Worm (Caenorhabditis elegans): ENCODE results near the gene rpl-21.
A peak's percentile ranks its signal among the peaks of the same experiment; 100 is the strongest.

rpl-21 gene

ce11 chrIII:8175263-8175662 is 45.2 kb upstream of the rpl-21 start:
- TF ChIP-seq egrh-3 (GFP tag; IDR thresholded peaks at IDR 0.05) (no peak), tlf-1 (GFP tag; optimal IDR thresholded peaks at IDR 0.05) (no peak), snpc-1.3 (tag; optimal IDR thresholded peaks at IDR 0.05; ENCODE audit: insufficient read depth) (no peak), egl-44 (GFP tag; IDR thresholded peaks at IDR 0.05) (no peak), F57C9.4 (tag; optimal IDR thresholded peaks at IDR 0.05) (no peak), him-1 (tag; optimal IDR thresholded peaks at IDR 0.05) (no peak)

ce11 chrIII:8172609-8173133 is 42.6 kb upstream of the rpl-21 start:
- TF ChIP-seq nhr-179 (tag; optimal IDR thresholded peaks at IDR 0.05) (no peak), snpc-4 (GFP tag; optimal IDR thresholded peaks at IDR 0.05) (peak; percentile 10), snpc-4 (tag; optimal IDR thresholded peaks at IDR 0.05) (no peak), madf-3 (GFP tag; IDR thresholded peaks at IDR 0.05) (0 out of 2 replicates have a peak, but pooled peaks have one; percentile 22), attf-6 (GFP tag; IDR thresholded peaks at IDR 0.05) (no peak), hsf-1 (GFP tag; IDR thresholded peaks at IDR 0.05) (peak; percentile 14; the same call in 1 of the 2 replicates), ama-1 (optimal IDR thresholded peaks at IDR 0.05) (no peak), ama-1 (GFP tag; optimal IDR thresholded peaks at IDR 0.05) (peak in 1 of 2 experiments; percentile 56), K12H6.12 (tag; optimal IDR thresholded peaks at IDR 0.05) (no peak), Y79H2A.3 (GFP tag; conservative IDR thresholded peaks at IDR 0.05) (0 out of 2 replicates have a peak, but pooled peaks have one; percentile 31), hrde-1 (tag; optimal IDR thresholded peaks at IDR 0.05; ENCODE audit: borderline replicate concordance) (peak; percentile 17), F49E8.2 (tag; optimal IDR thresholded peaks at IDR 0.05; ENCODE audit: insufficient read depth) (peak; percentile 9), mxl-1 (tag; optimal IDR thresholded peaks at IDR 0.05) (no peak), madf-6 (GFP tag; IDR thresholded peaks at IDR 0.05) (peak; percentile 23; the same call in 1 of the 2 replicates), lin-26 (GFP tag; IDR thresholded peaks at IDR 0.05) (peak; percentile 41; the same call in 1 of the 2 replicates)

- TF ChIP-seq Y53G8AR.9 (GFP tag; conservative IDR thresholded peaks at IDR 0.05) (no peak), ztf-6 (GFP tag; IDR thresholded peaks at IDR 0.05) (no peak), ceh-27 (GFP tag; optimal IDR thresholded peaks at IDR 0.05) (no peak), rpc-1 (optimal IDR thresholded peaks at IDR 0.05) (no peak), rpc-1 (tag; optimal IDR thresholded peaks at IDR 0.05) (no peak), Y56A3A.18 (GFP tag; IDR thresholded peaks at IDR 0.05) (no peak), F57A8.1 (GFP tag; optimal IDR thresholded peaks at IDR 0.05) (no peak), ceh-40 (GFP tag; IDR thresholded peaks at IDR 0.05) (no peak), let-526 (GFP tag; IDR thresholded peaks at IDR 0.05) (no peak), K11D2.4 (GFP tag; IDR thresholded peaks at IDR 0.05) (no peak), lag-1 (GFP tag; IDR thresholded peaks at IDR 0.05) (no peak), snpc-1.3 (tag; optimal IDR thresholded peaks at IDR 0.05; ENCODE audit: insufficient read depth) (no peak), ceh-58 (GFP tag; IDR thresholded peaks at IDR 0.05) (no peak), ceh-91 (GFP tag; IDR thresholded peaks at IDR 0.05) (no peak)
These were observed 34.7 kb upstream of the rpl-21 start for ce11 chrIII:8164771-8165170.

ce11 chrIII:8163788-8164423 is 33.9 kb upstream of the rpl-21 start, which contains the start of gene prp-8:
Gene prp-8 (plus strand): TSS chrIII:8164373.
- TF ChIP-seq hmg-1.2 (GFP tag; IDR thresholded peaks at IDR 0.05) (peak; percentile 60), nhr-179 (tag; optimal IDR thresholded peaks at IDR 0.05) (no peak), sdz-38 (tag; optimal IDR thresholded peaks at IDR 0.05) (no peak), F52B5.7 (tag; optimal IDR thresholded peaks at IDR 0.05) (no peak), aptf-2 (GFP tag; conservative IDR thresholded peaks at IDR 0.05) (no peak), ztf-26 (tag; optimal IDR thresholded peaks at IDR 0.05) (peak; percentile 39), ccch-3 (GFP tag; optimal IDR thresholded peaks at IDR 0.05) (no peak), fkh-3 (tag; optimal IDR thresholded peaks at IDR 0.05) (no peak), snpc-1.1 (tag; optimal IDR thresholded peaks at IDR 0.05; ENCODE audit: insufficient read depth) (no peak), ceh-79 (tag; optimal IDR thresholded peaks at IDR 0.05) (no peak), zim-3 (tag; optimal IDR thresholded peaks at IDR 0.05) (no peak), attf-5 (GFP tag; optimal IDR thresholded peaks at IDR 0.05) (peak; percentile 98), lin-54 (GFP tag; optimal IDR thresholded peaks at IDR 0.05) (peak; percentile 95)

Measured in whole organism, young adult.